Fruit fly (Drosophila melanogaster) whole organism: ENCODE measurements around the gene sens.

ENCODE experiments used
- CG8478 ChIP-seq: fragments of >200 bp; optimal IDR thresholded peaks from 2 replicates; lab custom pipeline; 2018; ENCODE audit warnings: inconsistent platforms
- Dll ChIP-seq: fragments of >200 bp; optimal IDR thresholded peaks from 2 replicates; lab custom pipeline; 2017
- EcR ChIP-seq, 2 experiments: fragments of >200 bp; optimal IDR thresholded peaks; 2 replicates each; lab custom pipeline; 2017; ENCODE audit warnings: missing biosample characterization in 2 of 2, missing genetic modification characterization in 2 of 2, missing genetic modification reagents in 2 of 2
- pan ChIP-seq: fragments of >200 bp; optimal IDR thresholded peaks from 2 replicates; lab custom pipeline; 2017
- usp ChIP-seq: fragments of >200 bp; optimal IDR thresholded peaks from 2 replicates; lab custom pipeline; 2017; ENCODE audit warnings: missing biosample characterization, missing genetic modification characterization, mixed read lengths

DNA sequence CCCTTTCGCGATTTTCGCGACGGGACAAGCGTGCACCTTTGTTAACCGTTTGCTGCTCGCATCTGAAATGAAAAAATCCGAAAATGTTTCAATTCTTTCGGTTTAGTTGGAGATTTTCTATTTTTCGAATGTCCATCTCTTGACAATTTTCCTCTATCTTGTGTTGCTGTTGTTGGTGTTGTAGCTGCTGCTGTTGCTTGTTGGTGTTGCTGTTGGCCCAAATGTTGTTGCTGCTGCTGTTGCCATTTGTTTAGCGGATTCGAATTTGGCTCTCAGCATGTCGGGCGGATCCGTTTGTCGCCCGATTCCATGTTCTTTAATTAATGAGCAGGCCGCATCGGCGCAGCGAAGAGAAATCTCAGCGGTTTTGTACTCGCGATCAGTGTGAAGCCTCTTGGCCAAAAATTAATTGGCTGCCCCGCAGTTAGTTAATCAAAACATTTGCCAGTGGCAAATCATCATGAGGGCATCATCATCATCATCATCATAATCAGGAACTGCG lies 21.4 kb upstream of the sens start, which contains the start of gene CG32121:
- TF ChIP-seq CG8478 (lab: Kevin White, UChicago) (no peak), EcR (GFP tag; optimal IDR thresholded peaks at IDR 0.05; lab: Kevin White, UChicago) (no peak), pan (lab: Kevin White, UChicago) (no peak), Dll (lab: Kevin White, UChicago) (no peak), usp (GFP tag; lab: Kevin White, UChicago) (no peak)
